Fruit fly (Drosophila melanogaster): ENCODE measurements around the gene polybromo.

polybromo gene

DNA sequence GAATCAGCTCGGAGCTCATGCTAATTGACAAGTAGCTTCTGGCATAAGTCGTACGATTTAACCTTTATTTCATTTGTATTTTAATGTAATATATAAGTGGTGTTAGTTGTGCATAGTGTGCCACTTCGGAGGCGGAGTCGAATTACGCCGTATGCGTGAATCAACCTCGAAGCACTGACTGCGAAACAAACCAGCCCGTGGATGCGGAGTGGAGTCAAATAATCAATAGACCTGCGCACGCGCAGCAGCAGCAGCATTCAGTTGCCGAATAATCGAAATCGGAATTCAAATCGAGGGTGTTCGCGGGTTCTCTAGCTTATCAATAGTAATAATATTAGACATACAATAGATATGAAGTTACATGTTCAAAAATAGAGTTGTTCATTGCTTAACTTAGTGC lies 23.2 kb upstream of the polybromo start, which contains the start of gene RabX4 (continued):
- no peak for TF ChIP-seq bab2 (GFP tag; optimal IDR thresholded peaks at IDR 0.05)
- TF ChIP-seq Dp (GFP tag; optimal IDR thresholded peaks at IDR 0.05) = peak; percentile 48
- no peak for TF ChIP-seq kni (GFP tag; optimal IDR thresholded peaks at IDR 0.05)
- TF ChIP-seq CG16779 (GFP tag; IDR thresholded peaks at IDR 0.05) = no peak
- no peak for TF ChIP-seq CG3847 (GFP tag; IDR thresholded peaks at IDR 0.05)
- no peak for TF ChIP-seq CG10431 (GFP tag; optimal IDR thresholded peaks at IDR 0.05)
- no peak for TF ChIP-seq CG1529 (GFP tag; optimal IDR thresholded peaks at IDR 0.05)
- no peak for TF ChIP-seq CG31224 (GFP tag; IDR thresholded peaks at IDR 0.05)
- TF ChIP-seq Kr (GFP tag; optimal IDR thresholded peaks at IDR 0.05) = no peak
- no peak for TF ChIP-seq CG8281 (tag; optimal IDR thresholded peaks at IDR 0.05)
- TF ChIP-seq pzg (GFP tag; optimal IDR thresholded peaks at IDR 0.05) = peak; percentile 22
- TF ChIP-seq H2.0 (GFP tag; IDR thresholded peaks at IDR 0.05) = no peak
- no peak for TF ChIP-seq BtbVII (GFP tag; optimal IDR thresholded peaks at IDR 0.05)
- no peak for TF ChIP-seq pan (optimal IDR thresholded peaks at IDR 0.05)
- no peak for TF ChIP-seq pan (GFP tag; optimal IDR thresholded peaks at IDR 0.05 in 1 of 2, IDR thresholded peaks at IDR 0.05 in 1 of 2)
- peak; percentile 6; the same call in 1 of the 3 replicates for TF ChIP-seq CG11695 (GFP tag; IDR thresholded peaks at IDR 0.05)
- peak; percentile 100 for TF ChIP-seq onecut (GFP tag; IDR thresholded peaks at IDR 0.05)
- no peak for TF ChIP-seq CG2116 (GFP tag; optimal IDR thresholded peaks at IDR 0.05)
- TF ChIP-seq sd (tag; optimal IDR thresholded peaks at IDR 0.05) = no peak
- TF ChIP-seq CG3995 (GFP tag; optimal IDR thresholded peaks at IDR 0.05) = no peak
- no peak for TF ChIP-seq Gsc (GFP tag; IDR thresholded peaks at IDR 0.05)
- TF ChIP-seq tgo (GFP tag; IDR thresholded peaks at IDR 0.05) = no peak
- no peak for TF ChIP-seq NK7.1 (GFP tag; optimal IDR thresholded peaks at IDR 0.05)

dm6 chr3R:24825548-24825947 lies 20.5 kb upstream of the polybromo start, which contains the start of gene niki:
Gene niki (minus strand): TSS chr3R:24825648.
- no peak for TF ChIP-seq Dek (tag; optimal IDR thresholded peaks at IDR 0.05)
- no peak for TF ChIP-seq croc (GFP tag; conservative IDR thresholded peaks at IDR 0.05)
- TF ChIP-seq Hr39 (optimal IDR thresholded peaks at IDR 0.05) = no peak
- no peak for TF ChIP-seq NC2β (GFP tag; optimal IDR thresholded peaks at IDR 0.05)
- no peak for TF ChIP-seq CG32532 (GFP tag; IDR thresholded peaks at IDR 0.05)
- no peak for TF ChIP-seq Side (GFP tag; optimal IDR thresholded peaks at IDR 0.05)
- TF ChIP-seq NK7.1 (GFP tag; optimal IDR thresholded peaks at IDR 0.05) = no peak
- no peak for TF ChIP-seq fu2 (GFP tag; optimal IDR thresholded peaks at IDR 0.05)
- TF ChIP-seq CG31441 (GFP tag; IDR thresholded peaks at IDR 0.05) = no peak

dm6 chr3R:24823061-24823460 lies 18.0 kb upstream of the polybromo start:
- TF ChIP-seq Six4 (GFP tag; optimal IDR thresholded peaks at IDR 0.05) (no peak), Dbx (GFP tag; IDR thresholded peaks at IDR 0.05) (no peak), stwl (tag; optimal IDR thresholded peaks at IDR 0.05) (no peak), Trl (optimal IDR thresholded peaks at IDR 0.05) (no peak), Trl (GFP tag; optimal IDR thresholded peaks at IDR 0.05) (no peak), oc (tag; optimal IDR thresholded peaks at IDR 0.05) (no peak), Fer1 (GFP tag; optimal IDR thresholded peaks at IDR 0.05) (no peak), CG8944 (GFP tag; optimal IDR thresholded peaks at IDR 0.05) (no peak), CG32772 (GFP tag; IDR thresholded peaks at IDR 0.05) (no peak), CG10543 (GFP tag; optimal IDR thresholded peaks at IDR 0.05) (no peak), CG3407 (GFP tag; optimal IDR thresholded peaks at IDR 0.05) (no peak), dmrt99B (tag; optimal IDR thresholded peaks at IDR 0.05) (no peak), CG31388 (GFP tag; optimal IDR thresholded peaks at IDR 0.05) (no peak), Ets65A (GFP tag) (no peak), CG1792 (GFP tag; optimal IDR thresholded peaks at IDR 0.05) (no peak), CG3163 (GFP tag; optimal IDR thresholded peaks at IDR 0.05) (no peak), CG14965 (GFP tag; optimal IDR thresholded peaks at IDR 0.05; ENCODE audit: borderline replicate concordance) (no peak)
